Worm (Caenorhabditis elegans) whole organism, L4 larva: ENCODE results near the gene ost-1.

Source experiments
- F49E8.2 ChIP-seq: sonication (generic microtip); optimal IDR thresholded peaks from 2 replicates; lab custom pipeline; 2016; ENCODE audit warnings: missing compliant biosample characterization, mild to moderate bottlenecking, missing genetic modification characterization, borderline replicate concordance
- Y105C5A.15 ChIP-seq: fragments of 200-800 bp; sonication (Bioruptor generic); IDR thresholded peaks from 2 replicates; pipeline ENCODE4 v1.3.6; 2022; ENCODE audit warnings: missing genetic modification characterization, missing compliant biosample characterization
- Y48G9A.11 ChIP-seq: fragments of 200-800 bp; sonication (Bioruptor generic); IDR thresholded peaks from 2 replicates; pipeline ENCODE4 v1.3.6; 2022; ENCODE audit warnings: missing genetic modification reagents, missing genetic modification characterization, missing compliant biosample characterization
- ZK546.5 ChIP-seq, 2 experiments: sonication (generic microtip); optimal IDR thresholded peaks; 2 replicates each; lab custom pipeline; 2017; ENCODE audit warnings: missing biosample characterization in 2 of 2, missing genetic modification characterization in 2 of 2
- aha-1 ChIP-seq: fragments of 150-350 bp; peaks from one replicate; lab custom pipeline; 2014; ENCODE audit warnings: missing biosample characterization, missing genetic modification characterization
- aly-2 ChIP-seq: sonication (generic microtip); optimal IDR thresholded peaks from 2 replicates; lab custom pipeline; 2018; ENCODE audit warnings: missing biosample characterization, missing genetic modification characterization
- ceh-28 ChIP-seq: fragments of 150-350 bp; optimal IDR thresholded peaks from 2 replicates; lab custom pipeline; 2014; ENCODE audit warnings: missing biosample characterization, missing genetic modification reagents, missing genetic modification characterization
- ceh-44 ChIP-seq: fragments of 200-800 bp; sonication (Bioruptor generic); IDR thresholded peaks from 2 replicates; pipeline ENCODE4 v1.3.6; 2022; ENCODE audit warnings: missing genetic modification reagents, missing genetic modification characterization, missing compliant biosample characterization
- daf-16 ChIP-seq, 3 experiments: sonication (generic microtip); optimal IDR thresholded peaks; 2 replicates each; lab custom pipeline; 2016 to 2017; ENCODE audit warnings: missing genetic modification characterization in 3 of 3, missing genetic modification reagents in 3 of 3, mild to moderate bottlenecking in 2 of 3, missing compliant biosample characterization in 2 of 3, missing biosample characterization in 1 of 3, moderate library complexity in 1 of 3
- daf-19 ChIP-seq: fragments of 200-800 bp; sonication (Bioruptor generic); conservative IDR thresholded peaks from 2 replicates; pipeline ENCODE4 v1.3.6; 2022; ENCODE audit warnings: missing genetic modification characterization, missing compliant biosample characterization
- dpl-1 ChIP-seq: fragments of 150-350 bp; optimal IDR thresholded peaks from 2 replicates; lab custom pipeline; 2014; ENCODE audit warnings: missing biosample characterization, missing genetic modification reagents, missing genetic modification characterization
- duxl-1 ChIP-seq: sonication (generic microtip); optimal IDR thresholded peaks from 2 replicates; lab custom pipeline; 2016; ENCODE audit warnings: mild to moderate bottlenecking, missing genetic modification characterization, moderate library complexity, missing compliant biosample characterization; ENCODE audit not compliant: poor library complexity
- egl-43 ChIP-seq: fragments of 200-800 bp; sonication (Bioruptor generic); IDR thresholded peaks from 2 replicates; pipeline ENCODE4 v1.3.6; 2022; ENCODE audit warnings: missing genetic modification reagents, missing genetic modification characterization, missing compliant biosample characterization
- fkh-10 ChIP-seq: fragments of 150-350 bp; optimal IDR thresholded peaks from 2 replicates; lab custom pipeline; 2014; ENCODE audit warnings: missing biosample characterization, missing genetic modification reagents, missing genetic modification characterization
- fos-1 ChIP-seq: fragments of 150-350 bp; optimal IDR thresholded peaks from 2 replicates; lab custom pipeline; 2014; ENCODE audit warnings: missing biosample characterization, missing genetic modification characterization
- hlh-30 ChIP-seq: sonication (generic microtip); optimal IDR thresholded peaks from 2 replicates; lab custom pipeline; 2017; ENCODE audit warnings: antibody characterized with exemption, mild to moderate bottlenecking, missing genetic modification characterization, missing compliant biosample characterization; ENCODE audit not compliant: insufficient read depth
- lim-7 ChIP-seq: fragments of 200-800 bp; sonication (Bioruptor generic); IDR thresholded peaks from 2 replicates; pipeline ENCODE4 v1.3.6; 2022; ENCODE audit warnings: missing genetic modification characterization, missing compliant biosample characterization
- lsy-2 ChIP-seq, 2 experiments: fragments of 150-350 bp in 1 of 2; sonication (generic microtip) in 1 of 2; optimal IDR thresholded peaks; 2 replicates each; lab custom pipeline; 2014 to 2017; ENCODE audit warnings: missing biosample characterization in 2 of 2, missing genetic modification characterization in 2 of 2
- madf-9 ChIP-seq: fragments of 200-800 bp; sonication (Bioruptor generic); conservative IDR thresholded peaks from 2 replicates; pipeline ENCODE4 v1.3.6; 2022; ENCODE audit warnings: missing genetic modification reagents, missing genetic modification characterization, missing compliant biosample characterization
- mdl-1 ChIP-seq, 2 experiments: fragments of 150-350 bp in 1 of 2; sonication (generic microtip) in 1 of 2; optimal IDR thresholded peaks; 2 replicates each; lab custom pipeline; 2014 to 2017; ENCODE audit warnings: missing biosample characterization in 2 of 2, missing genetic modification characterization in 2 of 2
- mdt-29 ChIP-seq: fragments of 200-800 bp; sonication (Bioruptor generic); IDR thresholded peaks from 2 replicates; pipeline ENCODE4 v1.3.6; 2022; ENCODE audit warnings: missing genetic modification reagents, missing genetic modification characterization, missing compliant biosample characterization
- mxl-3 ChIP-seq: fragments of 200-800 bp; sonication (Bioruptor generic); optimal IDR thresholded peaks from 2 replicates; lab custom pipeline; 2018; ENCODE audit warnings: mild to moderate bottlenecking, missing genetic modification characterization, missing compliant biosample characterization
- nhr-25 ChIP-seq: sonication (generic microtip); optimal IDR thresholded peaks from 2 replicates; lab custom pipeline; 2017; ENCODE audit warnings: missing genetic modification characterization, mild to moderate bottlenecking, missing compliant biosample characterization, antibody characterized with exemption, moderate library complexity, borderline replicate concordance; ENCODE audit not compliant: insufficient read depth
- nhr-6 ChIP-seq: fragments of 150-350 bp; optimal IDR thresholded peaks from 2 replicates; lab custom pipeline; 2014; ENCODE audit warnings: missing biosample characterization, missing genetic modification characterization
- nhr-77 ChIP-seq: fragments of 150-350 bp; optimal IDR thresholded peaks from 2 replicates; lab custom pipeline; 2014; ENCODE audit warnings: missing biosample characterization, missing genetic modification characterization
- pha-4 ChIP-seq, 2 experiments: fragments of 150-350 bp in 1 of 2; fragments of 200-800 bp in 1 of 2; sonication (Bioruptor generic) in 1 of 2; IDR thresholded peaks in 1 of 2; optimal IDR thresholded peaks in 1 of 2; 2 replicates each; pipeline versions ENCODE4 v1.3.6 to Lab custom; 2014 to 2022; ENCODE audit warnings: missing genetic modification characterization in 2 of 2, missing genetic modification reagents in 2 of 2, missing biosample characterization in 1 of 2, missing compliant biosample characterization in 1 of 2
- php-3 ChIP-seq: fragments of 200-800 bp; sonication (Bioruptor generic); IDR thresholded peaks from 2 replicates; pipeline ENCODE4 v1.3.6; 2022; ENCODE audit warnings: missing genetic modification reagents, missing genetic modification characterization, missing compliant biosample characterization
- pqm-1 ChIP-seq: sonication (generic microtip); optimal IDR thresholded peaks from 2 replicates; lab custom pipeline; 2017; ENCODE audit warnings: missing biosample characterization, missing genetic modification characterization
- saeg-2 ChIP-seq: fragments of 200-800 bp; sonication (Bioruptor generic); IDR thresholded peaks from 2 replicates; pipeline ENCODE4 v1.3.6; 2022; ENCODE audit warnings: missing genetic modification reagents, missing genetic modification characterization, missing compliant biosample characterization
- set-16 ChIP-seq: fragments of 200-800 bp; sonication (Bioruptor generic); IDR thresholded peaks from 2 replicates; pipeline ENCODE4 v1.3.6; 2022; ENCODE audit warnings: missing genetic modification reagents, missing genetic modification characterization, missing compliant biosample characterization
- snpc-4 ChIP-seq: fragments of 150-350 bp; optimal IDR thresholded peaks from 2 replicates; lab custom pipeline; 2014; ENCODE audit warnings: missing biosample characterization, missing genetic modification characterization
- spr-1 ChIP-seq: sonication (generic microtip); optimal IDR thresholded peaks from 2 replicates; lab custom pipeline; 2016; ENCODE audit warnings: mild to moderate bottlenecking, missing genetic modification characterization, missing compliant biosample characterization
- tag-97 ChIP-seq: fragments of 200-800 bp; sonication (Bioruptor generic); IDR thresholded peaks from 2 replicates; pipeline ENCODE4 v1.3.6; 2022; ENCODE audit warnings: missing genetic modification characterization, missing compliant biosample characterization
- tra-1 ChIP-seq: fragments of 200-800 bp; sonication (Bioruptor generic); IDR thresholded peaks from 2 replicates; pipeline ENCODE4 v1.3.6; 2022; ENCODE audit warnings: missing genetic modification reagents, missing genetic modification characterization, missing compliant biosample characterization
- vab-7 ChIP-seq: fragments of 200-800 bp; sonication (Bioruptor generic); IDR thresholded peaks from 2 replicates; pipeline ENCODE4 v1.3.6; 2022; ENCODE audit warnings: missing genetic modification reagents, missing genetic modification characterization, missing compliant biosample characterization
- zfp-2 ChIP-seq: sonication (generic microtip); optimal IDR thresholded peaks from 2 replicates; lab custom pipeline; 2016; ENCODE audit warnings: mild to moderate bottlenecking, missing genetic modification characterization, missing compliant biosample characterization
- ztf-11 ChIP-seq: fragments of 150-350 bp; optimal IDR thresholded peaks from 2 replicates; lab custom pipeline; 2014; ENCODE audit warnings: missing biosample characterization, missing genetic modification characterization

Gene ost-1

ce11 chrIV:1093870-1094564 is 13.2 kb upstream of the ost-1 start, which contains the start of the genes cct-8 and Y55F3AR.2 (continued):
- no peak for TF ChIP-seq pqm-1 (tag; lab: Kevin White, UChicago)
- TF ChIP-seq spr-1 (tag; lab: Kevin White, UChicago): peak; percentile 95
- peak; percentile 91 for TF ChIP-seq daf-19 (GFP tag; lab: Robert Waterston, UW)
- TF ChIP-seq daf-16 (GFP tag; optimal IDR thresholded peaks at IDR 0.05; lab: Kevin White, UChicago): peak; percentile 58 to 95
- peak; percentile 82 for TF ChIP-seq daf-16 (tag; optimal IDR thresholded peaks at IDR 0.05; lab: Kevin White, UChicago)
- peak; percentile 92 for TF ChIP-seq hlh-30
- TF ChIP-seq tag-97 (GFP tag; lab: Robert Waterston, UW): no peak
- peak; percentile 92 for TF ChIP-seq vab-7
- TF ChIP-seq php-3 (GFP tag; lab: Robert Waterston, UW): peak; percentile 99
- peak; percentile 95 for TF ChIP-seq F49E8.2 (tag; lab: Kevin White, UChicago)
- peak; percentile 97 for TF ChIP-seq saeg-2 (GFP tag; lab: Robert Waterston, UW)
- TF ChIP-seq snpc-4 (tag; lab: Kevin White, UChicago): peak; percentile 31
- TF ChIP-seq Y48G9A.11 (GFP tag; lab: Robert Waterston, UW): peak; percentile 97
- TF ChIP-seq mdl-1 (tag; optimal IDR thresholded peaks at IDR 0.05; lab: Kevin White, UChicago): peak in 1 of 2 experiments; percentile 65
- TF ChIP-seq mdt-29: peak; percentile 98
- peak; percentile 98 for TF ChIP-seq fkh-10 (GFP tag; lab: Kevin White, UChicago)
- peak; percentile 97 for TF ChIP-seq tra-1 (GFP tag; lab: Robert Waterston, UW)
- TF ChIP-seq duxl-1 (tag; lab: Kevin White, UChicago): peak; percentile 96
- TF ChIP-seq madf-9 (GFP tag; lab: Robert Waterston, UW): peak; percentile 96
- peak; percentile 99 to 100 for TF ChIP-seq lsy-2 (tag; optimal IDR thresholded peaks at IDR 0.05; lab: Kevin White, UChicago)
- peak; percentile 93 for TF ChIP-seq nhr-6 (tag; lab: Kevin White, UChicago)
- TF ChIP-seq, all 104 proteins: peak for 87

- no peak for TF ChIP-seq ceh-44 (GFP tag; lab: Robert Waterston, UW)
- no peak for TF ChIP-seq Y105C5A.15 (GFP tag; lab: Robert Waterston, UW)
- TF ChIP-seq egl-43 (GFP tag; lab: Robert Waterston, UW): 0 out of 2 replicates have a peak, but pooled peaks have one; percentile 11
- no peak for TF ChIP-seq aly-2 (tag; lab: Kevin White, UChicago)
- TF ChIP-seq aha-1 (tag; lab: Kevin White, UChicago): peak; percentile 59
- no peak for TF ChIP-seq ZK546.5 (tag; optimal IDR thresholded peaks at IDR 0.05; lab: Kevin White, UChicago)
- TF ChIP-seq fos-1: no peak
- TF ChIP-seq set-16: peak; percentile 85
- TF ChIP-seq pha-4 (GFP tag; IDR thresholded peaks at IDR 0.05; lab: Robert Waterston, UW): no peak
- no peak for TF ChIP-seq pha-4 (tag; optimal IDR thresholded peaks at IDR 0.05; lab: Kevin White, UChicago)
- TF ChIP-seq dpl-1 (GFP tag; lab: Kevin White, UChicago): no peak
- TF ChIP-seq ceh-28 (tag; lab: Kevin White, UChicago): no peak
- TF ChIP-seq lim-7: no peak
- TF ChIP-seq mxl-3 (GFP tag; lab: Kevin White, UChicago): no peak
- no peak for TF ChIP-seq ztf-11
- TF ChIP-seq nhr-25 (tag; lab: Kevin White, UChicago): no peak
- no peak for TF ChIP-seq php-3 (GFP tag; lab: Robert Waterston, UW)
- no peak for TF ChIP-seq nhr-77 (tag; lab: Kevin White, UChicago)
- TF ChIP-seq zfp-2 (tag; lab: Kevin White, UChicago): no peak
These were observed 11.0 kb upstream of the ost-1 start for ce11 chrIV:1096154-1096553.
